Worm (Caenorhabditis elegans) whole organism, mixed stage, embryonic: ENCODE measurements around the gene C03F11.4.

Experiments
- M03D4.4 ChIP-seq: sonication (generic microtip); optimal IDR thresholded peaks from 2 replicates; lab custom pipeline; 2017; ENCODE audit warnings: mild to moderate bottlenecking, missing genetic modification characterization, missing compliant biosample characterization
- bed-3 ChIP-seq: fragments of 200-800 bp; sonication (Bioruptor generic); optimal IDR thresholded peaks from 3 replicates; lab custom pipeline; 2018; ENCODE audit warnings: mild to moderate bottlenecking, missing genetic modification characterization, moderate library complexity, missing compliant biosample characterization
- blmp-1 ChIP-seq: fragments of 150-350 bp; optimal IDR thresholded peaks from 2 replicates; lab custom pipeline; 2014; ENCODE audit warnings: missing biosample characterization, missing genetic modification characterization
- ceh-39 ChIP-seq: fragments of 150-350 bp; optimal IDR thresholded peaks from 2 replicates; lab custom pipeline; 2014; ENCODE audit warnings: missing biosample characterization, missing genetic modification characterization
- ceh-83 ChIP-seq: fragments of 200-800 bp; sonication (Bioruptor generic); optimal IDR thresholded peaks from 2 replicates; lab custom pipeline; 2018; ENCODE audit warnings: mild to moderate bottlenecking, missing genetic modification characterization, missing compliant biosample characterization
- cnd-1 ChIP-seq: fragments of 200-800 bp; sonication (Bioruptor generic); optimal IDR thresholded peaks from 2 replicates; lab custom pipeline; 2018; ENCODE audit warnings: mild to moderate bottlenecking, missing genetic modification characterization, missing compliant biosample characterization
- drap-1 ChIP-seq: fragments of 200-800 bp; sonication (Bioruptor generic); optimal IDR thresholded peaks from 3 replicates; lab custom pipeline; 2018; ENCODE audit warnings: mild to moderate bottlenecking, missing genetic modification characterization, missing compliant biosample characterization
- elt-1 ChIP-seq: sonication (generic microtip); optimal IDR thresholded peaks from 2 replicates; lab custom pipeline; 2017; ENCODE audit warnings: missing genetic modification characterization, mild to moderate bottlenecking, missing compliant biosample characterization, antibody characterized with exemption, moderate library complexity, borderline replicate concordance; ENCODE audit not compliant: insufficient read depth
- flh-1 ChIP-seq: fragments of 200-800 bp; sonication (Bioruptor generic); optimal IDR thresholded peaks from 2 replicates; lab custom pipeline; 2018; ENCODE audit warnings: mild to moderate bottlenecking, missing genetic modification characterization, moderate library complexity, missing compliant biosample characterization
- ham-2 ChIP-seq: fragments of 200-800 bp; sonication (Bioruptor generic); optimal IDR thresholded peaks from 2 replicates; lab custom pipeline; 2018; ENCODE audit warnings: mild to moderate bottlenecking, missing genetic modification characterization, missing compliant biosample characterization
- hlh-1 ChIP-seq: fragments of 150-350 bp; optimal IDR thresholded peaks from 2 replicates; lab custom pipeline; 2014; ENCODE audit warnings: missing biosample characterization, missing genetic modification reagents, missing genetic modification characterization
- lin-13 ChIP-seq: fragments of 150-350 bp; optimal IDR thresholded peaks from 2 replicates; lab custom pipeline; 2014; ENCODE audit warnings: missing biosample characterization, missing genetic modification characterization
- lsy-2 ChIP-seq: fragments of 150-350 bp; optimal IDR thresholded peaks from 2 replicates; lab custom pipeline; 2014; ENCODE audit warnings: missing biosample characterization, missing genetic modification characterization
- mab-5 ChIP-seq: fragments of 150-350 bp; optimal IDR thresholded peaks from 2 replicates; lab custom pipeline; 2014; ENCODE audit warnings: missing biosample characterization, missing genetic modification characterization
- mls-2 ChIP-seq: sonication (generic microtip); optimal IDR thresholded peaks from 2 replicates; lab custom pipeline; 2016; ENCODE audit warnings: mild to moderate bottlenecking, missing genetic modification characterization, moderate library complexity, missing compliant biosample characterization
- nhr-12 ChIP-seq: fragments of 150-350 bp; optimal IDR thresholded peaks from 2 replicates; lab custom pipeline; 2014; ENCODE audit warnings: missing biosample characterization, missing genetic modification characterization
- nhr-237 ChIP-seq: fragments of 150-350 bp; optimal IDR thresholded peaks from 2 replicates; lab custom pipeline; 2014; ENCODE audit warnings: missing biosample characterization, missing genetic modification characterization
- nhr-28 ChIP-seq: fragments of 150-350 bp; optimal IDR thresholded peaks from 2 replicates; lab custom pipeline; 2014; ENCODE audit warnings: missing biosample characterization, missing genetic modification characterization
- nhr-76 ChIP-seq: sonication (generic microtip); optimal IDR thresholded peaks from 2 replicates; lab custom pipeline; 2017; ENCODE audit warnings: missing biosample characterization, missing genetic modification characterization
- pha-4 ChIP-seq: fragments of 150-350 bp; optimal IDR thresholded peaks from 2 replicates; lab custom pipeline; 2018; ENCODE audit warnings: missing biosample characterization, missing genetic modification reagents, missing genetic modification characterization
- sem-2 ChIP-seq: fragments of 200-800 bp; sonication (Bioruptor generic); optimal IDR thresholded peaks from 2 replicates; lab custom pipeline; 2018; ENCODE audit warnings: mild to moderate bottlenecking, missing genetic modification characterization, missing compliant biosample characterization
- snpc-4 ChIP-seq: fragments of 150-350 bp; optimal IDR thresholded peaks from 2 replicates; lab custom pipeline; 2014; ENCODE audit warnings: missing biosample characterization, missing genetic modification characterization
- sptf-1 ChIP-seq: sonication (generic microtip); optimal IDR thresholded peaks from 2 replicates; lab custom pipeline; 2017; ENCODE audit warnings: mild to moderate bottlenecking, missing genetic modification characterization, moderate library complexity, missing compliant biosample characterization
- tbx-8 ChIP-seq: fragments of 200-800 bp; sonication (Bioruptor generic); optimal IDR thresholded peaks from 2 replicates; lab custom pipeline; 2018; ENCODE audit warnings: mild to moderate bottlenecking, missing genetic modification characterization, moderate library complexity, missing compliant biosample characterization
- unc-120 ChIP-seq: sonication (generic microtip); optimal IDR thresholded peaks from 2 replicates; lab custom pipeline; 2017; ENCODE audit warnings: missing genetic modification characterization, missing compliant biosample characterization; ENCODE audit not compliant: poor library complexity, severe bottlenecking
- unc-39 ChIP-seq: fragments of 150-350 bp; optimal IDR thresholded peaks from 2 replicates; lab custom pipeline; 2014; ENCODE audit warnings: missing biosample characterization, missing genetic modification characterization
- zip-8 ChIP-seq: fragments of 150-350 bp; optimal IDR thresholded peaks from 2 replicates; lab custom pipeline; 2014; ENCODE audit warnings: missing biosample characterization, missing genetic modification characterization
- ztf-11 ChIP-seq: fragments of 150-350 bp; optimal IDR thresholded peaks from 2 replicates; lab custom pipeline; 2014; ENCODE audit warnings: missing biosample characterization, missing genetic modification characterization

C03F11.4 gene

DNA sequence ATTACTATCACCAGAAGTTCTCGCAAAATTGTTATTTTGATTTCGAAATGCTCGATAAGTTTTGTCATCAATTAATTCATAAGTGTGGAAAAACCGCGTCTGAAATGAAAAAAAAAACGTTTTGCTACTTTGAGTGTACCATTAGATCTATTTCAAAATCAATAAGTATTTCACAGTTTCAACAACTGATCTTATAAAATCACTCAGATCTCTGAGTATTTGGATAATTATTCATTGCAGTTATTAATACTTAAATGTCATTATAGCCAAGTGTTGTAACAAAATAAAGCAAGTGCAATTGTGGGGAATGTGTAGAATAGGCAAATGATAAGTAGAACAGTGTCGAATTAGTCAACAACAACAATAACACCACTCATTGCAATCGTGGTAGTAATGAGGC, at the start of gene C03F11.4:
TSS of gene C03F11.4 (minus strand) at position 101 of the 400 bp plus-strand sequence.
- TF ChIP-seq cnd-1 (tag; lab: Kevin White, UChicago) (no peak), lsy-2 (tag; lab: Kevin White, UChicago) (no peak), blmp-1 (no peak), ceh-83 (GFP tag; lab: Kevin White, UChicago) (no peak), sptf-1 (tag; lab: Kevin White, UChicago) (no peak), nhr-28 (tag; lab: Kevin White, UChicago) (no peak), elt-1 (tag; lab: Kevin White, UChicago) (no peak)

DNA sequence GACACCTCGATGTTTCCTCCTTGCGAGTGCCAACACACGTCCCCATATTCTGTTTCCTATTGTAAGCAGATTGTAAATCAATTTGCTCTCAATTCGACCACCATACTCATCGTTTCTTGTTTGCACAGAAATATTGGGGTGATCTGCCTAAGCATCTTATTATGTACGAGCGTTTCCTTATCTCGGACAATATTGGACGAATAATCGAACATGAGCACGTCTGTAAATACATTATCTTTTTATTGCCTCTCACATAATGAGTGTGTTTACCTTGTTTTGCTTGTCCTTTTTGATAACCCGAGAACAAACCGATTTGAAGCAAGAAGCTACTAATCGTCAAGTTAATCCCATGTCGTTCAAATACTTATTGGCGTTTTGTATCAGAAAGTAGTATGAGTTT, 48.9 kb upstream of the C03F11.4 start:
- TF ChIP-seq nhr-12 (tag; lab: Kevin White, UChicago): no peak
- TF ChIP-seq lin-13 (tag; lab: Kevin White, UChicago): no peak
- no peak for TF ChIP-seq blmp-1
- no peak for TF ChIP-seq zip-8 (tag; lab: Kevin White, UChicago)
- TF ChIP-seq lsy-2 (tag; lab: Kevin White, UChicago): no peak
- no peak for TF ChIP-seq flh-1 (GFP tag; lab: Kevin White, UChicago)
- TF ChIP-seq bed-3 (GFP tag; lab: Kevin White, UChicago): no peak
- TF ChIP-seq hlh-1: no peak
- no peak for TF ChIP-seq ztf-11 (tag; lab: Kevin White, UChicago)
- TF ChIP-seq unc-39 (tag; lab: Kevin White, UChicago): no peak

DNA sequence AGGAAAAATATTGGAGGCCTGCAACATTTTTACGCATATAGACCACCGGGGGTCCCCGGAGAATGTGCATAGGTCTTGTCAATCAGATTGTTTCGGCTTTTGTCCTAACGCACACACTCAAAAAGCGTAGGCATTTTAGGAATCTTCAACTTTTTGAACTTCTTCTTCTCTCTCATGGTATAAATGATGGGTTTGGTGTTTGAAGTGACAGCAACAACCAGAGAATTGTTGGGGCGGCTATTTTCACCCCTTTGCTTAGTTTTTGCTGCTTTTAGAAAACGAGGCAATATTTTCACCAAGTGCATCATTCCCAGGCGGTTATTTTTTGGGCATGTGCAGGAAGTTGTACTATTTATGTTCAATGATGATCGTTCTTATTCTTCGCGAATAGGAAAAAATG, 45.5 kb upstream of the C03F11.4 start:
- TF ChIP-seq blmp-1 (no peak), cnd-1 (tag; lab: Kevin White, UChicago) (no peak), nhr-12 (tag; lab: Kevin White, UChicago) (no peak), sem-2 (GFP tag; lab: Kevin White, UChicago) (no peak), hlh-1 (no peak), unc-39 (tag; lab: Kevin White, UChicago) (no peak), sptf-1 (tag; lab: Kevin White, UChicago) (no peak), ham-2 (GFP tag; lab: Kevin White, UChicago) (no peak), mab-5 (tag; lab: Kevin White, UChicago) (no peak)

DNA sequence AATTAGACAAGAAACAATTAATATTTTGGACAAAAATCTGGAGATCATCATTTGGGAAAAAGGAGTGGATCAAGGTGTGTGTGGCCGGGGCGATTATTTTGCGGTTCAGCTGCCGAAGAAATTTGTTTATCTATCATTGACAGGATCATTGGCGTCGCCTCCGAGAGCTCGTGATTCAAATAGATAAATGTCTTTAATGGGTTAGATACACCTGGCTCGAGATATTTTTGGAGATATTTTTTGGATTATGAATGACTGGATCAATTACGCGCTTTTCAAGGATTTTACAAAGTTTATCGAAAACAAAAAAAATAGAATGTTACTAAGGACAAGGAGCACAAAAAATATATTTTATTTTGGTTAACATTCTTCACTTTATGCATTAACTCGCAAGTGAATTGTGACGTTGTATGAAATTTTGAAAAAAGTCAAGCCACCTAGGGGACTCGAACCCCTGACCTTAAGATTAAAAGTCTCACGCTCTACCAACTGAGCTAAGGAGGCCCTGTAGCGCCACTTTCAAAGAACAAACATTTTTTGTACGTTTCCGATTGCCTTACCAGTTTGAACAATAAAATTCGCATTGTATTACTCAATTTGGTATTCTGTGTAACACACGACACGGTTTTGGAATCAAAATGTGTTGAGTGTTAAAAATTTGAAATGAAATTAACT, 44.7 kb upstream of the C03F11.4 start, which contains the start of gene C25F6.6:
TSS of gene C25F6.6 (minus strand) at position 51 of the 675 bp plus-strand sequence.
- no peak for TF ChIP-seq mls-2 (tag; lab: Kevin White, UChicago)
- no peak for TF ChIP-seq ceh-39 (tag; lab: Kevin White, UChicago)
- no peak for TF ChIP-seq flh-1 (GFP tag; lab: Kevin White, UChicago)
- no peak for TF ChIP-seq unc-120 (tag; lab: Kevin White, UChicago)
- TF ChIP-seq sptf-1 (tag; lab: Kevin White, UChicago): no peak
- no peak for TF ChIP-seq drap-1
- TF ChIP-seq elt-1 (tag; lab: Kevin White, UChicago): no peak
- TF ChIP-seq nhr-76: no peak
- no peak for TF ChIP-seq sem-2 (GFP tag; lab: Kevin White, UChicago)
- TF ChIP-seq nhr-12 (tag; lab: Kevin White, UChicago): no peak
- no peak for TF ChIP-seq M03D4.4 (tag; lab: Kevin White, UChicago)
- TF ChIP-seq nhr-237 (tag; lab: Kevin White, UChicago): no peak

DNA sequence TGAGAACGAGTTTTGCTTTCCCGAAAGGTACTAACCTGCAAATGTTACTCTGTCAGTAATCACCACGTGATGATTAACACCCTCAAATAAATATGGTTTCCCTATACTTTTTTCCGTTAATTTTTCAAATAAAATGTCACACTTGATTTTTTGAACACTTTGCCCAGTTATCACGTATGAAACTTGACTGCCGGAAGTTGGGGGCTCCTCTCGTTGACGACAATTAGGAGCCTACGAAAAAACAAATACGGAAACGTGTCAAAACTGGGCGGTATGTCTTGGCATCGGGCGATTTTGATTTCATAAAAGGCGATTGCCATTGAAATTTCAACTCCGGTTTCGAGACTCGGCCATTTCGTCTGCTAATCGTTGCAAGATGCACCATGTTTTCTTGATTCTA, 41.7 kb upstream of the C03F11.4 start, which contains the start of gene C25F6.8:
TSS of gene C25F6.8 (plus strand) at position 301 of the 400 bp plus-strand sequence.
- no peak for TF ChIP-seq tbx-8 (GFP tag; lab: Kevin White, UChicago)
- TF ChIP-seq snpc-4 (tag; lab: Kevin White, UChicago): no peak
- TF ChIP-seq bed-3 (GFP tag; lab: Kevin White, UChicago): no peak
- no peak for TF ChIP-seq pha-4 (tag; lab: Kevin White, UChicago)
- no peak for TF ChIP-seq cnd-1 (tag; lab: Kevin White, UChicago)

DNA sequence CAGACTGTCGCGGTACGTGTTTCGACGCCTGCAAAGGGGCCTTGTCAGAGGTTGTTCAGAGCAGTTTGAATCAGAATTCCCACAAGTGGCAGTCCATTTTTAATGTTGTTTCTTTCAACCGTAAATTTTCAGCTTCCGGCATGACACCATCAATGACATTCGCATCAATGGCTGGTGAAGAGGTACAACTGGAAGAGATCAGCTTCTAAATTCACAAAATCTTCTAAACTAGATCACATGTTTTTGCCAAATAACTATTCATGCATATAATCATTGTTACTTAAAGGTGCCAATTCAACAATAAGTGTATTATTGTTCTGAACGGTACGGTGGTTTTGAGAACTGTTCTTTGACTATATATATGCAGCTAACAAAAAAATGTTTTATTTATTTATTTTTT, 41.1 kb upstream of the C03F11.4 start:
- TF ChIP-seq lin-13 (tag; lab: Kevin White, UChicago): no peak
